Worm (Caenorhabditis elegans): ENCODE data around the gene M03E7.3.

DNA sequence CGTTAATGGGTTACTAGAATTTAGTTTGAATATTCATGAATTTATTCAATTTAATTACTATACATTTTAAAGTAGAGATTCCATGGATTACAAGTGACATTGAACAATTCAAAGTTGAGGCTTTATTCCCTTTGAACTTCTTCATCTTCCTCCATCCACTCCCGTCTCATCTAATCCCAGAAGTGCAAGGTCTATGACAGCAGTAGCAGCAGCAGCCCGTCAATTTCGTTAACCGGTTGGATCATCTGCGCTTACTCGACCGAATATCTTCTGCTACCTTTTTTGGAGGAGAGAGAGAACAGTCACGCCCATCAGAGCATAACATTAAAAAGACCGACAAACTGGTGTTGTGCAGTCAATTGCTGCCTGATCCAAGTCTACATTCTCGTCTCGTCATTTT is 2.5 kb downstream of the M03E7.3 start, which contains the start of gene M03E7.2:
- no peak for TF ChIP-seq unc-62 (GFP tag; optimal IDR thresholded peaks at IDR 0.05)
- no peak for TF ChIP-seq ces-1 (GFP tag; optimal IDR thresholded peaks at IDR 0.05)
- TF ChIP-seq elt-3 (tag; optimal IDR thresholded peaks at IDR 0.05) = no peak
- no peak for TF ChIP-seq ztf-11 (tag; optimal IDR thresholded peaks at IDR 0.05)
- TF ChIP-seq snpc-4 (tag; optimal IDR thresholded peaks at IDR 0.05) = no peak
- TF ChIP-seq nhr-237 (tag; optimal IDR thresholded peaks at IDR 0.05) = no peak
- no peak for TF ChIP-seq nhr-28 (tag; optimal IDR thresholded peaks at IDR 0.05)
- TF ChIP-seq lin-13 (tag; optimal IDR thresholded peaks at IDR 0.05) = no peak
- no peak for TF ChIP-seq mls-2 (tag; optimal IDR thresholded peaks at IDR 0.05)
- TF ChIP-seq blmp-1 (tag; optimal IDR thresholded peaks at IDR 0.05) = no peak
- TF ChIP-seq elt-1 (tag; optimal IDR thresholded peaks at IDR 0.05; ENCODE audit: borderline replicate concordance, insufficient read depth) = no peak
- no peak for TF ChIP-seq flh-1 (GFP tag; optimal IDR thresholded peaks at IDR 0.05)
- no peak for TF ChIP-seq ceh-83 (GFP tag; optimal IDR thresholded peaks at IDR 0.05)
- TF ChIP-seq pha-4 (tag; optimal IDR thresholded peaks at IDR 0.05) = no peak

All from whole organism, mixed stage, embryonic.